Worm (Caenorhabditis elegans) whole organism, young adult: ENCODE data around the gene gar-3.

Experiments used
- ama-1 ChIP-seq, 3 experiments: fragments of 150-350 bp in 1 of 3; sonication (generic microtip) in 2 of 3; optimal IDR thresholded peaks; 2 replicates each; lab custom pipeline; 2014 to 2018; ENCODE audit warnings: missing biosample characterization in 2 of 3, missing genetic modification characterization in 2 of 3, missing genetic modification reagents in 2 of 3
- atf-7 ChIP-seq: sonication (generic microtip); optimal IDR thresholded peaks from 2 replicates; lab custom pipeline; 2017; ENCODE audit warnings: mild to moderate bottlenecking, missing genetic modification characterization, missing compliant biosample characterization
- chd-7 ChIP-seq: sonication (generic microtip); optimal IDR thresholded peaks from 2 replicates; lab custom pipeline; 2016; ENCODE audit warnings: mild to moderate bottlenecking, missing genetic modification characterization, moderate library complexity, missing compliant biosample characterization
- madf-3 ChIP-seq: fragments of 200-800 bp; sonication (Bioruptor generic); IDR thresholded peaks from 2 replicates; pipeline ENCODE4 v1.3.6; 2022; ENCODE audit warnings: missing genetic modification reagents, missing genetic modification characterization, missing compliant biosample characterization
- mcd-1 ChIP-seq: fragments of 200-800 bp; sonication (Bioruptor generic); IDR thresholded peaks from 2 replicates; pipeline ENCODE4 v1.3.6; 2022; ENCODE audit warnings: missing genetic modification reagents, missing genetic modification characterization, missing compliant biosample characterization
- nfya-1 ChIP-seq: sonication (generic microtip); optimal IDR thresholded peaks from 2 replicates; lab custom pipeline; 2017; ENCODE audit warnings: antibody characterized with exemption, missing compliant biosample characterization, missing genetic modification characterization, borderline replicate concordance; ENCODE audit not compliant: insufficient read depth
- nfya-2 ChIP-seq: fragments of 200-800 bp; sonication (Bioruptor generic); IDR thresholded peaks from 2 replicates; pipeline ENCODE4 v1.3.6; 2022; ENCODE audit warnings: missing genetic modification reagents, missing genetic modification characterization, missing compliant biosample characterization
- snpc-1.1 ChIP-seq: sonication (generic microtip); optimal IDR thresholded peaks from 2 replicates; lab custom pipeline; 2017; ENCODE audit warnings: missing genetic modification characterization, mild to moderate bottlenecking, missing compliant biosample characterization, antibody characterized with exemption, moderate library complexity, missing genotype, missing genetic modification reagents; ENCODE audit not compliant: insufficient read depth
- snpc-4 ChIP-seq, 5 experiments: fragments of 150-350 bp in 1 of 5; sonication (generic microtip) in 4 of 5; optimal IDR thresholded peaks; 2 replicates each; lab custom pipeline; 2014 to 2018; ENCODE audit warnings: missing genetic modification characterization in 5 of 5, missing biosample characterization in 3 of 5, antibody characterized with exemption in 2 of 5, mild to moderate bottlenecking in 2 of 5, missing compliant biosample characterization in 2 of 5, missing genotype in 2 of 5, moderate library complexity in 2 of 5, missing genetic modification reagents in 1 of 5
- ztf-28 ChIP-seq: fragments of 200-800 bp; sonication (Bioruptor generic); IDR thresholded peaks from 2 replicates; pipeline ENCODE4 v1.3.6; 2022; ENCODE audit warnings: missing genetic modification reagents, missing genetic modification characterization, missing compliant biosample characterization

ce11 chrV:14576745-14577373, 2.7 kb downstream of the gar-3 start:
- no peak for TF ChIP-seq nfya-1 (tag; lab: Kevin White, UChicago)
- TF ChIP-seq atf-7 (tag; lab: Kevin White, UChicago), result no peak
- no peak for TF ChIP-seq snpc-1.1
- TF ChIP-seq snpc-4 (GFP tag; optimal IDR thresholded peaks at IDR 0.05; lab: Kevin White, UChicago), result no peak
- no peak for TF ChIP-seq snpc-4 (tag; optimal IDR thresholded peaks at IDR 0.05; lab: Kevin White, UChicago)
- TF ChIP-seq mcd-1 (GFP tag; lab: Robert Waterston, UW), result no peak
- no peak for TF ChIP-seq nfya-2 (GFP tag; lab: Robert Waterston, UW)
- TF ChIP-seq ama-1 (optimal IDR thresholded peaks at IDR 0.05; lab: Kevin White, UChicago), result no peak
- TF ChIP-seq ama-1 (GFP tag; optimal IDR thresholded peaks at IDR 0.05; lab: Kevin White, UChicago), result no peak
- TF ChIP-seq ztf-28 (GFP tag; lab: Robert Waterston, UW), result no peak
- TF ChIP-seq madf-3 (GFP tag; lab: Robert Waterston, UW), result no peak
- no peak for TF ChIP-seq chd-7 (tag; lab: Kevin White, UChicago)
